Fruit fly (Drosophila melanogaster): Measurements from ENCODE around the gene TyrR.

The TyrR gene

dm6 chr3R:17798211-17798737 is 35.3 kb upstream of the TyrR start, which contains the start of gene CG7379 (continued):
- TF ChIP-seq PHDP (tag; optimal IDR thresholded peaks at IDR 0.05) (peak; percentile 58), CG8359 (GFP tag; optimal IDR thresholded peaks at IDR 0.05; ENCODE audit: borderline replicate concordance) (no peak), unc-4 (GFP tag; IDR thresholded peaks at IDR 0.05; ENCODE audit: partially characterized antibody) (no peak), CG14965 (GFP tag; optimal IDR thresholded peaks at IDR 0.05; ENCODE audit: borderline replicate concordance) (no peak), CG14441 (GFP tag; IDR thresholded peaks at IDR 0.05) (peak; percentile 64), CG11560 (tag; IDR thresholded peaks at IDR 0.05) (peak; percentile 70; the same call in 2 of the 3 replicates), CG6654 (GFP tag; optimal IDR thresholded peaks at IDR 0.05) (peak; percentile 59), fd64A (GFP tag; optimal IDR thresholded peaks at IDR 0.05) (no peak), vnd (GFP tag; IDR thresholded peaks at IDR 0.05; ENCODE audit: partially characterized antibody) (no peak), CG6254 (GFP tag; optimal IDR thresholded peaks at IDR 0.05) (peak; percentile 12), gcm2 (GFP tag; optimal IDR thresholded peaks at IDR 0.05) (peak; percentile 44), Tbp (GFP tag; optimal IDR thresholded peaks at IDR 0.05) (no peak), jumu (GFP tag; optimal IDR thresholded peaks at IDR 0.05) (peak; percentile 80), pnt (GFP tag; optimal IDR thresholded peaks at IDR 0.05) (peak; percentile 24), Nf-YA (GFP tag; IDR thresholded peaks at IDR 0.05) (no peak), yki (optimal IDR thresholded peaks at IDR 0.05) (no peak), Dref (GFP tag; IDR thresholded peaks at IDR 0.05) (peak; percentile 45), her (GFP tag; optimal IDR thresholded peaks at IDR 0.05) (peak; percentile 63), CG31441 (GFP tag; IDR thresholded peaks at IDR 0.05) (peak; percentile 71), tup (GFP tag; optimal IDR thresholded peaks at IDR 0.05) (peak; percentile 86), CG17612 (GFP tag; IDR thresholded peaks at IDR 0.05) (no peak), E2f2 (GFP tag; IDR thresholded peaks at IDR 0.05) (peak; percentile 89), Hmx (GFP tag; optimal IDR thresholded peaks at IDR 0.05) (peak; percentile 47), dysf (GFP tag; IDR thresholded peaks at IDR 0.05) (peak; percentile 81), E2f1 (GFP tag; IDR thresholded peaks at IDR 0.05) (peak; percentile 58; the same call in 1 of the 2 replicates), cato (GFP tag; optimal IDR thresholded peaks at IDR 0.05; ENCODE audit: borderline replicate concordance) (peak; percentile 83), Lhr (GFP tag; optimal IDR thresholded peaks at IDR 0.05) (peak; percentile 73), CG30020 (tag; optimal IDR thresholded peaks at IDR 0.05) (peak; percentile 70), D19A (tag; optimal IDR thresholded peaks at IDR 0.05) (peak; percentile 42), ems (GFP tag; optimal IDR thresholded peaks at IDR 0.05) (peak; percentile 81), sna (GFP tag; IDR thresholded peaks at IDR 0.05; ENCODE audit: partially characterized antibody) (no peak), CG4820 (GFP tag; optimal IDR thresholded peaks at IDR 0.05) (peak; percentile 88), CG7839 (tag; optimal IDR thresholded peaks at IDR 0.05) (peak; percentile 75), Deaf1 (tag; optimal IDR thresholded peaks at IDR 0.05) (peak; percentile 52), CG2199 (GFP tag; IDR thresholded peaks at IDR 0.05) (peak; percentile 62; the same call in 1 of the 3 replicates), CG6272 (GFP tag; IDR thresholded peaks at IDR 0.05) (peak; percentile 56), GATAe (GFP tag; conservative IDR thresholded peaks at IDR 0.05) (no peak; the same call in 1 of the 2 replicates), CG11504 (tag; optimal IDR thresholded peaks at IDR 0.05) (peak; percentile 75), chif (GFP tag; optimal IDR thresholded peaks at IDR 0.05) (peak; percentile 73 to 75), CG3281 (GFP tag; optimal IDR thresholded peaks at IDR 0.05) (peak; percentile 83), CG13894 (tag; optimal IDR thresholded peaks at IDR 0.05) (peak; percentile 77), Dll (GFP tag; IDR thresholded peaks at IDR 0.05; ENCODE audit: partially characterized antibody) (peak; percentile 30; the same call in 1 of the 4 replicates), CG6175 (GFP tag; IDR thresholded peaks at IDR 0.05) (peak; percentile 71; the same call in 1 of the 3 replicates), ATbp (GFP tag; optimal IDR thresholded peaks at IDR 0.05) (peak; percentile 44), C15 (GFP tag; IDR thresholded peaks at IDR 0.05) (peak; percentile 64; the same call in 1 of the 3 replicates), CG16863 (GFP tag; optimal IDR thresholded peaks at IDR 0.05) (peak; percentile 77), CG1792 (GFP tag; optimal IDR thresholded peaks at IDR 0.05) (peak; percentile 74), eyg (GFP tag; optimal IDR thresholded peaks at IDR 0.05) (peak; percentile 71), CG18476 (GFP tag; optimal IDR thresholded peaks at IDR 0.05) (peak; percentile 84), tx (GFP tag; optimal IDR thresholded peaks at IDR 0.05) (peak; percentile 70)

Measured in whole organism, embryonic.